Fruit fly (Drosophila melanogaster): ENCODE results near the gene shv.

The shv gene

DNA sequence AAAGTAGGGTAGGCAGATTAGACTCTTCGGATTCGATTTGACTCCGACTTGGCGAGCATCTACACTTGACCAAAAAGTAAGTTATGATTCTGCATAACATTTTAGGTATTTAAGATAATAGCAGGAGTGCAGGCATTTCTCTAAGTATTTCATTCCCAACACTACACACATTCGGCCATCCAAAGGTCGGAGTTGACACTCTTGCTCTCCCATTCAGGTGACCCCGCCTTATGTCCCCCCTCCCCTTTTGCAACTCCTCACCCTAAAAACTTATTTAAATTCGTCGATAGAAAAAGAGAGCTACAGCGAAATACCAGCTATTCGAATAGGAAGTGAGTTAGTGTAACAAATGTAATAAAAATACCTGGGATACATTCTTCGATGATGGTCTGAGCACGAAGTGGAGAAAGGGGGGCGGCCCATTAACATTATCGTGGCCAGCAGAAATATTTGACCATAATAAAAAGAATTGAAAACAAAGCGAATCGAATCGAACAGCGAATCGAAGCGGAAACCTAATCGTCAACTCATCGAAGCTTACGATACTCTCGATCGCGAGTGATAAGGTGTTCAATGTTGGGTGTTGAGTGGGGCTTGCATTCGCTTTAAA, 24.4 kb upstream of the shv start:
- TF ChIP-seq CG8478 (optimal IDR thresholded peaks at IDR 0.05) (no peak), CTCF (optimal IDR thresholded peaks at IDR 0.05) (no peak)

DNA sequence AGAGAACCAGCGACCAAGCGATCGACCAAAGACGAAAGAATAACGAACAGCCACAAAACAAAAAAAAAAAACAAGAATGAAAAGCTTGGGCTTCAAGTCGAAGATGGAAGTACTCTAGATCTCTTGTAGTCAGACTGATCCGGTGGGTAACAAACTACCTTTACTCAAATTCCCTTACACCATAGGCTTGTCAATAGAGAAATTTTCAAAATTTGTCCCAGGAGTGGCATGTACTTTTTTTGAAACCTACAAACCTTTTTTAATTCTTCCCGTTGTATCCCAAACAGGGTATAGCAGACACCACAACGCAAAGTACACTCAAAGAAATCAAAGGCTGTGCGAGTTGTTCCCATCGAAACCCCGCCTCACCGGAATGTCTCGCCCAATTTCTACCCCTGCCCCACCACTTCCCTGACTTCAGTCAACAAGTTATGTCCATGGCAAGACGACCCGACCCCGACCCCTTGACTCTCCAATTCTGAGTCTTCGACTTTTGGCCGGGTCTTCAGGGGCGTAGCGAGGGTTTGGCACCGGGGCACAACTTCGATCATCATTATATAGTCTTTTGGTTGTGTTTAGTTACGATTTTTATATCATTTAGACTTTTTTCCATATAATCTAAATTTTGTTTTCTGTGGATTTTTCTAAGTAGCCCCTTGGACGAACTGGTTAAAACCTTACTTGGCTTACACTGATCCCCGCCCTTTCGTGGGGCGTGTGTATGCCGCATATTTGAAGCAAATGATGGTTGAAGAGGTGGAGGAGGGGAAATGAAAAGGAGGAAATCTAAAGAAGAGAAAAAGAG, 23.0 kb upstream of the shv start:
- no peak for TF ChIP-seq CTCF (optimal IDR thresholded peaks at IDR 0.05)
- TF ChIP-seq CG8478 (optimal IDR thresholded peaks at IDR 0.05) = no peak

DNA sequence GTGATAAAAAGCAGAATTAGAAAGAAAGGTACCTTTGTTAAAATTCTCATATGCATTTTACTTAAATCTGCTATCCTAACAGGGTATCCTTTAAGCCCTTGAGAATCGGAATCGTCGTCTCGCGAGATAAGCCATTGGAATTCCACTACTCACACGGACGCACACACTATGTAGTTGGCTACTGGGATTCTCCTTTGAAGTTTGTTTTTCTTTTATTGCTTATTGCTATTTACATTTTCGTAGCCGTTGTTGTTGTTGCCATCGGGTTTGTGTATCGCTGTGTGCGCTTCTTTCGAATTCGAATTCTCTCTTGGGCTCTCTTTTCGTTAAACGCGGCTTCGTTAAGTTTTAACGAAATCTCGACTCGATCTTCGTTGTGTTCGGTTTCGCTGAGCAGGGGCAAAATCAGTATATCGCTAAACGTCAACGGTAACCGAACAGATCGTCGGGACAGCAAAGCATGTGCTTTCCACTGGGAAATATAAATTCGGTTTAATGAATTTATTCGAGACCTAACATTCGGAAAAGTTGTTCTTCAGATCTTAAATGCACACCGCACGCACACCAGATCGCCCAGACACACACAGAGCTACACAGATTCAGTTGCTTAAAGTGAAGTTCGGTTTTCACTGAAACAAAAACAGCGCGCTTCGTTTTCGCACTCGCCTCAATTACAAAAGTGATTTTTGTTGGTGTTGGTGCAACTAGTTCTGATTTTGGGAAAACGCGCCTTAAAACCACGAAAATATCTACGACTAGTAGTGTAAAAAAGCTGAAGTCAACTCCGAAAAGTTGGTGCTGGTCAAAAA, 21.9 kb upstream of the shv start, which contains the start of gene ex:
ex (plus strand) TSS at position 408 of the 809 bp plus-strand sequence.
- TF ChIP-seq CG8478 (optimal IDR thresholded peaks at IDR 0.05) = no peak
- peak in 1 of 2 experiments; percentile 24 for TF ChIP-seq CTCF (optimal IDR thresholded peaks at IDR 0.05)

DNA sequence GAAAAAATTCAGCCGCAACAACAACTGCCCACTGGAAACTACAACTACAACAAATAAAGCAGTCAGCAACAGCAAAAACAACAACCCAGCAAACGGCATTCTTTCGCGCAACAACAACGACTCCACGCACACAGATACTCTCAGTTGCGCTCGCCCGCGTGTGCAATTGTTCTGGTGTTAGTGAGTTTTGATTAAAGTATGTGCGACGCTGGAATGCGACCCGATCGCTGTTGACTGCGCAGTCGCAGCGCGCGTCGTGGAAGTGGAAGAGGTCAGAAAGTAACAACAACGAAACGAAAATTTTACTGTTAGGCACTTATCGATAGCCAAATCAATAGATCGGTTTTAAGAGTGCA, 21.3 kb upstream of the shv start:
- TF ChIP-seq CG8478 (optimal IDR thresholded peaks at IDR 0.05) = no peak
- TF ChIP-seq CTCF (optimal IDR thresholded peaks at IDR 0.05) = no peak

DNA sequence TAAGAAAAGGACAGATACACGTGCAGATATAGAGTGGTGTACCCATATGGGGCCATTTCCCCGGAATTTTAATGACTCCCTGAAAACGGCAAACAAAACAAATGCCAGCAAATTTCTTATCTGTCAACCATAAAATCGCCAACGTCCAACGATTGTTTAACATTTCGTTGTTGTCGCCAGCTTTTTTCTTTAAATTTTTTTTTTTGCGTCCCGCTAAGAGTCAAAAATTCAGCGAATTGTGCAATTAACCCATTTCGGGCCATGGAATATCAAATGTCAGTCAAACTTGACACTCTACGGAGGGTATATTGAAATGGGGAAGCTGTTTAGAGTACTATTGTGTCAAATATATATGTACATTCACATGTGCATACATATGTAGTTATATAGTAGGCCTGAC, 20.8 kb upstream of the shv start:
- TF ChIP-seq CTCF (optimal IDR thresholded peaks at IDR 0.05) (no peak), CG8478 (optimal IDR thresholded peaks at IDR 0.05) (no peak)

DNA sequence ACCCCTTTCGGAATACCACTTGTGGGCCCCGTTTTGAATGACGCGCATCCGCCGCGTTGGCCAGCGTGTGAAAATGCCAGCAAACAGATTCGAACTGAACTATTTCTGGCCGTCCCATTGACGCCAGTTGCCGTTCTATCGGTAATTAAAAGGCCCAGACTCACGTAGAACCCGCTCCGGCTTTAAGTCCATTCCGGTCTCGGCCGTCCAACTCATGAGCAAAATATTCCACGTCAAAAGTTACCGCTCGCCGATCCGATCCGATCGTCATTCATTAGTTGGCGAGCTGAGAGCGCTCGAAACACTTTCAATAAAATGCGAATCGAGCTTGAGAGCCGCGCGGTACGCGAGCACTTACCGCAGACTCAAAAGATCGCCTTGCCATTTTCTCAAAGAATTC, 18.5 kb upstream of the shv start:
- TF ChIP-seq CG8478 (optimal IDR thresholded peaks at IDR 0.05) (no peak), CTCF (optimal IDR thresholded peaks at IDR 0.05) (no peak)

DNA sequence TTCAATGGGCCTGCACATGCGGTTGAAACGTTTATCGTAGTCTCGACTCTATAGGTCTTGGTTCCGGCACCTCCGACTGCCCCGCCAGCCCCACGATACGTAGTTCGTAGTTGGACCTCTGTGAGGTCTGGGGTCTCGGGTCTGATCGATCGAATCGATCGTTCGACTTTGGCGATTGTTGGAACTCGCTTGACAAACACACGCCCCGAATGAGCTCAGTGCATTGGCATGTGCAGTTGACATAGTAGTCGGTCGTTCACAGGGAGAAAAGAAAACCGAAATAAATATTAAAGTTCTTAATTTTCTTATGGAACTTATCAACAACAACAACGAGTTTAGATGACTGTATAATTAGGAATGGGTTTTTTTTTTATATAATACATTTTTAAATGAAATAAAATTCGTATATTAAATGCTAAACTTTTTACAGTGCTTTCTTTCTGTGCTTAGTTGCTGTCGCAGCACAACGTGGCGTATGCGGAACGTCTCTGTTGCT, 17.5 kb upstream of the shv start:
- no peak for TF ChIP-seq CG8478 (optimal IDR thresholded peaks at IDR 0.05)
- no peak for TF ChIP-seq CTCF (optimal IDR thresholded peaks at IDR 0.05)

DNA sequence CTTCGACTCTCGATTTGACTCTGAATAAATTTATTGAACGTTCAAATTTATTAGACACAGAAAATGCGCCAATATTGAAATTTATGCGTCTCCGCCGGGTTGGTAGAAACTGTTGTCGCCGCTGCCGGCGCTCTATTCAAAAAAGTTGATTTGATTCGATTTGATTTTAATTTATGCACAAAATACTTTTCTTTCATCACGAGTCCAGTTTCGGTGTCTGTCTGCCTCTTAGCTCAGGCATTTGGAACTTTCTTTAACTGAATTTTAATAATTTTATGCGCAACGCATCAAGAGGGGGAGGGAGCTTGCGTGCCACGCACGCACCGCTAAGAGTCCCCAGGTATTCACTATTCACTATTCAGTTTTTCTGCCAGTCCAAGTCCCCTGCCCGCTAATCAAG, 15.4 kb upstream of the shv start:
- TF ChIP-seq CTCF (optimal IDR thresholded peaks at IDR 0.05) (no peak), CG8478 (optimal IDR thresholded peaks at IDR 0.05) (no peak)

DNA sequence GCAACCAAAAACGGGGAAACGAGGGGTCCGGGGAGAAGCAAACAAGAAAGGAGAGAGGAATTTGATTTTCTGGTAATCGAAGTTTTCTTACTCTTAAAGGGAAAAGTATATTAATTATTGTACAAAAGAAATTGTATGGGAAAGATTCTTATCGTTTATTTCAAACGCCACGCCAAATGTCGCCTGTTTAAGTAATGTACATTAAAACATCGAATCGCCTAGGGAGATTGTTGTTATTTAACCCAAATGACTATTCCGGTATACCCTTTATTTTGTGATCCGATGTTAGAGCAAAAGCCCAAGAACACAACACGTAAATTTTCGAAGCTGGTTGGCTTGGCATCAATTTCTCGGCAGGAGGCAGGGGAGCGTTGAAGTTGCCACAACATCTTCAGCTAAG, 13.6 kb upstream of the shv start:
- TF ChIP-seq CG8478 (optimal IDR thresholded peaks at IDR 0.05) (no peak), CTCF (optimal IDR thresholded peaks at IDR 0.05) (no peak)

DNA sequence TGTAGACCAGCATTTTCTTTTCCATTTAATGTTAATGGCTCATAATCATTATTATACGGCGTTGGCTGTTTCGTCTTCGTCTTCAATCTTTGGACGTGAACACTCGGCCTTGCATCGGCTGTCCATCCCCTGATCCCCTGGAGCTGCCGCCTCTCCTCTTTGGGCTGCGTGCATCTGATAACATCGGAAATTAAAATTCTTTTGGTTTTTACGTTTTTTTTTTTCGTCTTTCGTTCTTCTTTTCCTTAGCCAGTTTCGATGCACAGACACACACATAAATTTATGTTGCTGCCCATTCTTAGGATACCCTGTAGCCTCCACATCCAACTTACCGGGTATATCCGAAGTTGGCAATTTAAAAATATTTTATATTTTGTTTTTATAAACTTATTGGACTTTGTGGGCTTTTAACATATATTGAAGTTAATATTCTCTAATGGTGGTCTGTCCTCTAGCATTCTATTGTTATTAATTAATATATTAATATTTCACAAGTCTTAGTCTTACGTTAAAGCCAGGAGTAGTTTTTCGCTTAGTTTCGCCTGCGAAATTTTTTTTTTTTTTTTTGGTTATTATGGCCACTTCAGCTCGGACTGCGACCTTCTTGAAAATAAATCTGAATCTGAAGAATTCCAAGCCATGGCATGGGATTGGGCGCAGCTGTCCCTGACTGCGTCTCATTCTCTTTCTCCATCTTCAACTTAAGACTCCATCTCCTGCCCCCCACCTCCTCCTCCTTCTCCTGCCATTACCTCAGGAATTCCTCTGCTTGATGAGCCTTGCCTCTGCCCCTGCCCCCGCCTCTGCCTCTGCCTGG, 12.1 kb upstream of the shv start:
- TF ChIP-seq CTCF (optimal IDR thresholded peaks at IDR 0.05) = no peak
- no peak for TF ChIP-seq CG8478 (optimal IDR thresholded peaks at IDR 0.05)

DNA sequence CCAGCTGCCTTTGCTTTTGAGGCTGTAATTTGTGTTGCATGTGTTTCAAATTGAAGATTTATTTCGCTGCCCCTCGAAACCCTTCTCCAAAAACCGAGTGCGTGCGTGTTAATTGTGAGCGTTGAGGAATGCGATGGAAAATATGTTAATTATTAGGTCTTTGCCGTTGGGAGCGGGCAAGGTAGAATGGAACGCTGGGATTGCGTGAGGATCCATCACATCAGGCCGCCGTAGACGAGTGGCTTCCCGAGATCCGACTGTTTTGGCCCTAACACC, 11.5 kb upstream of the shv start:
- TF ChIP-seq CTCF (optimal IDR thresholded peaks at IDR 0.05) = no peak
- no peak for TF ChIP-seq CG8478 (optimal IDR thresholded peaks at IDR 0.05)

DNA sequence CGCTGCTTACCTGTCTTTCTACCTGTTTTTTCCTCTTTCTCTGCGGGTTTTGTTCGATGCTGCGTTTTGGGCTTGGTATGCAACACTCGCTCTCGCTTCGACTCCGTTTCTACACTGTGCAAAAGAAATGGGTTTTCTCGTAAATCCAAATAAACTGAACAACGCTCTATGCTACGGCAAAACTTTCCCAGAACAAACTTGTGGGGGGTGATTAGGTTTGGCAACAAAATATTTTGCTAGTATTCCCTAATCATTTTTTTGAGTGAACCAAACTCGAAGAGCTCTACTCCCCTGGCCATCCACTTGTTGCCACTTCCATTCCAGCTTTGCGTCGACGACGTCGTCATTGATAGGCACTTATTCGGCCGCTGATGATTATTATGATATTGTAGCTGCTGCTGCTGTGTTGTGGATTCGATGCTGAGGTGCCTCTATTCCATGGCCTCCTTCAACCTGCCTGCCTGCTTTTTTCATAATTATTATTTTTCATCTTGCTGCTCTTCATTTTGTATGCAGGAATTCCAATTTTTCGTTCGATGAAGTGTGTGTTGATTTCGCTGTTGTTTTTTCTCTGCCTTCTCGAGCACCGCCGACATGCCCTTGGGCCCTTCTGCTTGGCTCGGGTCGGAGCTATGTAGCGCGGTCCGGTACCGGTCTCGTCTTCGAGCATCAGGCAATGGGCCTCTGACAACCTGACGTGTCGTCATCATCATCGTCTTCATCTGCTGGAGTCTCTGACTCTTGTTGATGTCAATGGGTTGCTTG, 10.8 kb upstream of the shv start:
- TF ChIP-seq CG8478 (optimal IDR thresholded peaks at IDR 0.05) (no peak), CTCF (optimal IDR thresholded peaks at IDR 0.05) (no peak)

DNA sequence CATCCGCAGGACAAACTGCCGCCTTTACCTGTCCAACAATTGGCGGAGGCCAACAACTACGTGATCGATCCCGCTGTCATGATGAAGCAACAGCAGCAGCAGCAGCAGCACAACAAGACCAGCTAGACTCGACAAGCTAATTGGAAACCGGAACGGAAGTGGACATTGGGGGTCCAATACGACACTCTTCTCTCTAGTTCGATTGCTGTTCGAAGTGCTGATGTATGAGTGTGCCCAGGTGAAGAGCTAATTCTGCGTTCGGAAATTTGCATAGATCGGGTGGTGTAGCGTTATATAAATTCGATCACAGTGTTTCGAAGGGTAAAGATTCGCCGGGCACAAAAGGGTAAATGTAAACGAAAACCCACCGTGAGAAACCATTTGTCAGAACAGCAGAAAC, 5.8 kb upstream of the shv start:
- TF ChIP-seq CTCF (optimal IDR thresholded peaks at IDR 0.05) = no peak
- no peak for TF ChIP-seq CG8478 (optimal IDR thresholded peaks at IDR 0.05)

DNA sequence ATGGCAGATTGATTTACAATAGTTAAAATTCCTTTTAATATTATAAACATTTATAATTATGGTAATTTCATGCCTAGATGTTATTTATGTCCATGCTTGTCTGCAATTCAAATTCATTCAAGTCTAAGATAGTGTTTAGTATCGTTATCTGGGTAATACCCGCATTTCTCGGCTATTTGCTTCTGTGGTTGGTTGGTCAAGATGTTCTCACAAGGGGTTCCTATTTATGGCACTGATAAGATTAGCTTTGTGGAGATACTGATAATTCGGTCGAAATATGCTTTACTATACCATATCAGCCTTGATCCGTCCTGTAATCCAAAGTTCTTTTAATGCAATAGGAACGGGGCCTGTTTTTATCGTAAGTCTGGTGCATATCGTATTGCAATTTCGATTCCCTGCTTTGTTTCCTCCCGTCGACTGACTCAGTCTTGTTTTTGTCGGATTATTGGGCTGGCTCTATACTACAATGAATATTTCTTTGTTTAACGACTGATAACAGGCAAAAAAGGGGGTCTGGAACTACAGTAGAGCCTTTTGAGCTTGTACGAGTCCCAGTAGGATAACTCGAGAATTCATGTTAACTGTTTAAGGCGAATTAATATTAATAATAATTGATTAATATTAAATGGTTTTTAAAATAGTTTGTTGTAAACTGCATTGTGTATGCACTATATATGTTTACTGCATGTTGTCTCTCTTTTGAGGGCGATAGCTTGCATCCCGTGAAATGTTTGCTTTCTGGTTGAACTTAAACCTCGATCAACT, 1.0 kb upstream of the shv start:
- TF ChIP-seq CG8478 (optimal IDR thresholded peaks at IDR 0.05) (no peak), CTCF (optimal IDR thresholded peaks at IDR 0.05) (no peak)

Measured in S2 (cell line).